Fruit fly (Drosophila melanogaster): Measurements from ENCODE around the gene CG14667.

CG14667 gene

DNA sequence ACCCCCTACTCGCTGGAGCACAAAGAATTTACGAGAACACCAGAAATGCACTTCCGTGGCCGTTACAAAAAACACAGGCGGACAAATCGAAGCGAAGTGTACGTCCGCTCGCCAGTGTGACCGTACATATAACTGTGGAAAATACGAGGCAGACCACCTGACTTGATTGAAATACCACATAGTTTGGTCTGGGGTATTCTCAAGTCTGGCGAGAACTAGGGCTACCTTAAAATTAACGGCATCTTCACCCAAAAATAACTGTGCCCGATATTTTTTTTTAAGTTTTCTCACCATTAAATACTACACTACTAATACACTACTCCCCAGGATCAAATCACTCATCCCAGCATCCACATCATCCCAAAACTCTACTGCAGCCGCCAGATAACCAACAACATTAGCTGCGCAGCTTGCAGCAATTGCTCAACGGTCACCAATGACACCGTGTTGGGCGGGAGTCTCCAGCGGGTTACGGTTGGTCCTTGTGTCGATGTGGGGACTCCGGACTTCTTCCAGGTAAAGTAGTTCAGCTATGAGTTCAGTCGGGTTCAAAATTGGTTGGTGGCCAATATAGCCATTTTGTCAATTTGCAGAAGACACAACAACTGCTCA is 6.5 kb upstream of the CG14667 start, which contains the start of gene Cerk (continued):
- TF ChIP-seq lola (GFP tag; optimal IDR thresholded peaks at IDR 0.05) (no peak), Dif (GFP tag; optimal IDR thresholded peaks at IDR 0.05; ENCODE audit: partially characterized antibody) (no peak)

DNA sequence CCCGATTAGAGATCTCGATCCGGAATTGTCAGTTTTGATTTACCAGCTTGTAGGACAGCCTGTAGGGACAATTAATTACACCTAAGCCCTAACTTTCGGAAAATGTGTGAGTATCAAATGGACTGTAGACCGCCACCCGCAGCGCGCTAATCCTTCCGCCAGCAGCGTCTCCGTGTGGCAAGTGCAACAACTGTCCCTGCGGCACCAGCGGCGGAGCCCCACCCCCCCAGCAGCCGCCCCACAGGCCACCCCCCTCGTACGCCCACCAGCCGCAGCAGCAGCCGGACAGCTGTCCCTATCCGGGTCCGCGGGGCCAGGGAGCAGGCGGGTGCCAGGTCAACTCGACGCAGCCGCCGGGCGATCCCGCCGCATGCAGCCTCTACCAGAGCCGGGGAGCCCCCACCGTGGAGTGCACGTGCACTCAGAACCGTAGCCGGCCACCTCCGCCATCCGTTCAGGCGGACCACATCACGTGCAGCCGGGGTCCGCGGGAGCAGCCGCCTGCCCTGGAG is 5.3 kb upstream of the CG14667 start, which contains the start of the genes CG31542 and CG34277:
CG31542 (plus strand) TSS at position 51 of the 512 bp plus-strand sequence.
CG34277 (plus strand) TSS at position 51 of the 512 bp plus-strand sequence.
- no peak for TF ChIP-seq OdsH (GFP tag; optimal IDR thresholded peaks at IDR 0.05)
- peak; percentile 95 for TF ChIP-seq Dfd (GFP tag; optimal IDR thresholded peaks at IDR 0.05)
- no peak for TF ChIP-seq psq (GFP tag; optimal IDR thresholded peaks at IDR 0.05)

DNA sequence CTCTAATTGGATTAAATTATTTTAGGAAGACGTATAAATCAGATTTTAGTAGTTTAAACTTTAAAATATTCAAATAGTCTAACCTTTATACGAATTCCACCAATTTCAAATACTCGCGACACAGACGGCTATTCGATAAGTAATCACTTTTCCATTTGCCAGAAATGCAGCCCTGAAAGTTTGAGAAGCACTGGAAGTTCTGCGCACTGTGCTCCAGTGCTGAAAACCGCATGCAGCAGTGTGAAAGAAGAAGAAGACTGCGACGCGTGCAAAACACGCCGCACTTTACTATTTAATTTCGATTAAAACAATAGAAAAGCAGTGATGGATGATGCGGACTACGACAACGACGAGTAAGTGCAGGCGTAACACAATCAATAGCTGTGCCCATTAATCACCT is 3.3 kb upstream of the CG14667 start, which contains the start of gene Polr2F:
Polr2F (plus strand) TSS at position 233 of the 400 bp plus-strand sequence.
- TF ChIP-seq psq (GFP tag; optimal IDR thresholded peaks at IDR 0.05) (peak; percentile 65), h (GFP tag; optimal IDR thresholded peaks at IDR 0.05) (peak; percentile 89), N (GFP tag; optimal IDR thresholded peaks at IDR 0.05) (no peak), Dfd (GFP tag; optimal IDR thresholded peaks at IDR 0.05) (no peak), Jra (GFP tag; optimal IDR thresholded peaks at IDR 0.05) (no peak), pan (optimal IDR thresholded peaks at IDR 0.05) (no peak), ey (GFP tag; optimal IDR thresholded peaks at IDR 0.05) (peak; percentile 85), CG32264 (GFP tag; optimal IDR thresholded peaks at IDR 0.05) (peak; percentile 66), Hr83 (GFP tag; optimal IDR thresholded peaks at IDR 0.05; ENCODE audit: poor library complexity, severe bottlenecking) (peak; percentile 96), Rel (GFP tag; optimal IDR thresholded peaks at IDR 0.05) (no peak), Rel (tag; optimal IDR thresholded peaks at IDR 0.05) (peak; percentile 53), foxo (GFP tag; optimal IDR thresholded peaks at IDR 0.05) (peak in 1 of 2 experiments; percentile 91), fru (GFP tag; optimal IDR thresholded peaks at IDR 0.05) (peak; percentile 80), HLH106 (tag; optimal IDR thresholded peaks at IDR 0.05) (peak; percentile 77), Vsx2 (GFP tag; optimal IDR thresholded peaks at IDR 0.05; ENCODE audit: partially characterized antibody) (no peak), sage (GFP tag; optimal IDR thresholded peaks at IDR 0.05) (peak; percentile 22), Hr78 (GFP tag; optimal IDR thresholded peaks at IDR 0.05) (no peak), OdsH (GFP tag; optimal IDR thresholded peaks at IDR 0.05) (peak; percentile 63), tai (GFP tag; optimal IDR thresholded peaks at IDR 0.05) (no peak), sv (GFP tag; optimal IDR thresholded peaks at IDR 0.05) (peak; percentile 78), Dif (GFP tag; optimal IDR thresholded peaks at IDR 0.05; ENCODE audit: partially characterized antibody) (no peak), CrebA (GFP tag; optimal IDR thresholded peaks at IDR 0.05; ENCODE audit: borderline replicate concordance) (no peak), Myc (optimal IDR thresholded peaks at IDR 0.05) (peak; percentile 80), Mio (GFP tag; optimal IDR thresholded peaks at IDR 0.05) (peak; percentile 46), Sp1 (GFP tag; optimal IDR thresholded peaks at IDR 0.05) (peak; percentile 67), woc (GFP tag; optimal IDR thresholded peaks at IDR 0.05) (peak; percentile 96), dmrt93B (GFP tag; optimal IDR thresholded peaks at IDR 0.05) (no peak), CG9705 (GFP tag; optimal IDR thresholded peaks at IDR 0.05) (peak; percentile 74), GATAd (GFP tag; optimal IDR thresholded peaks at IDR 0.05) (no peak), br (GFP tag; optimal IDR thresholded peaks at IDR 0.05) (peak; percentile 81), Abd-B (GFP tag; optimal IDR thresholded peaks at IDR 0.05) (no peak), Hnf4 (GFP tag; optimal IDR thresholded peaks at IDR 0.05) (no peak), brk (GFP tag; optimal IDR thresholded peaks at IDR 0.05) (no peak), dl (GFP tag; optimal IDR thresholded peaks at IDR 0.05; ENCODE audit: insufficient read depth in 1 of 2, partially characterized antibody in 2 of 2) (no peak), dsf (GFP tag; optimal IDR thresholded peaks at IDR 0.05; ENCODE audit: borderline replicate concordance) (no peak), jim (GFP tag; optimal IDR thresholded peaks at IDR 0.05) (peak; percentile 78), lola (GFP tag; optimal IDR thresholded peaks at IDR 0.05) (no peak), usp (GFP tag; optimal IDR thresholded peaks at IDR 0.05) (no peak), rgr (GFP tag; optimal IDR thresholded peaks at IDR 0.05) (peak; percentile 89)
